Fruit fly (Drosophila melanogaster) whole organism, wandering third instar larva: Measurements from ENCODE around the gene Ptpmeg2.

Experiments used
- Abd-B ChIP-seq: fragments of >200 bp; optimal IDR thresholded peaks from 2 replicates; lab custom pipeline; 2017; ENCODE audit warnings: missing biosample characterization, missing genetic modification characterization
- CG32264 ChIP-seq: fragments of 200-800 bp; sonication (Bioruptor generic); optimal IDR thresholded peaks from 2 replicates; lab custom pipeline; 2016; ENCODE audit warnings: missing biosample characterization, missing genetic modification characterization
- CG9705 ChIP-seq: fragments of 200-800 bp; sonication (Bioruptor generic); optimal IDR thresholded peaks from 2 replicates; lab custom pipeline; 2018; ENCODE audit warnings: missing biosample characterization, mild to moderate bottlenecking, missing genetic modification characterization
- CrebA ChIP-seq: fragments of 200-800 bp; sonication (Bioruptor generic); optimal IDR thresholded peaks from 2 replicates; lab custom pipeline; 2016; ENCODE audit warnings: missing biosample characterization, mild to moderate bottlenecking, missing genetic modification characterization, borderline replicate concordance
- Dfd ChIP-seq: fragments of >200 bp; optimal IDR thresholded peaks from 2 replicates; lab custom pipeline; 2017; ENCODE audit warnings: missing biosample characterization, missing genetic modification characterization
- Dif ChIP-seq: fragments of 200-275, 200-300 bp; sonication (Bioruptor generic); optimal IDR thresholded peaks from 2 replicates; lab custom pipeline; 2018; ENCODE audit warnings: missing biosample characterization, missing genetic modification characterization; ENCODE audit not compliant: partially characterized antibody
- GATAd ChIP-seq: sonication (Bioruptor generic); optimal IDR thresholded peaks from 2 replicates; lab custom pipeline; 2016; ENCODE audit warnings: missing biosample characterization, missing genetic modification characterization
- HLH106 ChIP-seq: fragments of 200-800 bp; optimal IDR thresholded peaks from 3 replicates; lab custom pipeline; 2019; ENCODE audit warnings: missing biosample characterization, mild to moderate bottlenecking, missing genetic modification characterization, moderate library complexity
- Hnf4 ChIP-seq: fragments of 200-800 bp; sonication (Bioruptor generic); optimal IDR thresholded peaks from 2 replicates; lab custom pipeline; 2016; ENCODE audit warnings: missing biosample characterization, mild to moderate bottlenecking, missing genetic modification characterization
- Hr78 ChIP-seq: fragments of >200 bp; optimal IDR thresholded peaks from 2 replicates; lab custom pipeline; 2017; ENCODE audit warnings: missing biosample characterization, missing genetic modification characterization
- Hr83 ChIP-seq: fragments of 200-300 bp; sonication (Bioruptor generic); optimal IDR thresholded peaks from 2 replicates; lab custom pipeline; 2016; ENCODE audit warnings: missing biosample characterization, mild to moderate bottlenecking, missing genetic modification characterization, moderate library complexity; ENCODE audit not compliant: poor library complexity, severe bottlenecking
- Jra ChIP-seq: sonication (Bioruptor generic); optimal IDR thresholded peaks from 2 replicates; lab custom pipeline; 2016; ENCODE audit warnings: missing biosample characterization, missing genetic modification characterization
- Mio ChIP-seq: sonication (Bioruptor generic); optimal IDR thresholded peaks from 2 replicates; lab custom pipeline; 2016; ENCODE audit warnings: missing biosample characterization, missing genetic modification characterization
- Myc ChIP-seq: fragments of >200 bp; optimal IDR thresholded peaks from 2 replicates; lab custom pipeline; 2017
- N ChIP-seq: fragments of >200 bp; optimal IDR thresholded peaks from 2 replicates; lab custom pipeline; 2018; ENCODE audit warnings: missing biosample characterization, missing external identifiers, missing genetic modification characterization
- OdsH ChIP-seq: fragments of 200-800 bp; sonication (Bioruptor generic); optimal IDR thresholded peaks from 2 replicates; lab custom pipeline; 2016; ENCODE audit warnings: missing biosample characterization, mild to moderate bottlenecking, missing genetic modification characterization
- Rel ChIP-seq, 2 experiments: fragments of 200-800 bp; sonication (Bioruptor generic) in 1 of 2; optimal IDR thresholded peaks; 2 replicates in 1 of 2; 3 replicates in 1 of 2; lab custom pipeline; 2016 to 2019; ENCODE audit warnings: mild to moderate bottlenecking in 2 of 2, missing biosample characterization in 2 of 2, missing genetic modification characterization in 2 of 2, moderate library complexity in 1 of 2
- Sp1 ChIP-seq: fragments of 200-800 bp; sonication (Bioruptor generic); optimal IDR thresholded peaks from 3 replicates; lab custom pipeline; 2019; ENCODE audit warnings: missing biosample characterization, mild to moderate bottlenecking, missing genetic modification characterization, moderate library complexity
- Vsx2 ChIP-seq: fragments of 200-300, 225-300 bp; sonication (Bioruptor generic); optimal IDR thresholded peaks from 2 replicates; lab custom pipeline; 2018; ENCODE audit warnings: missing biosample characterization, missing genetic modification characterization; ENCODE audit not compliant: partially characterized antibody
- br ChIP-seq: fragments of 200-800 bp; sonication (Bioruptor generic); optimal IDR thresholded peaks from 2 replicates; lab custom pipeline; 2016; ENCODE audit warnings: missing biosample characterization, missing genetic modification characterization
- brk ChIP-seq: fragments of 200-800 bp; sonication (Bioruptor generic); optimal IDR thresholded peaks from 2 replicates; lab custom pipeline; 2016; ENCODE audit warnings: missing biosample characterization, mild to moderate bottlenecking, missing genetic modification characterization
- dl ChIP-seq, 2 experiments: fragments of 175-275, 200-275 bp in 1 of 2; fragments of 200-275 bp in 1 of 2; sonication (Bioruptor generic); optimal IDR thresholded peaks; lab custom pipeline; 2018; ENCODE audit warnings: mild to moderate bottlenecking in 2 of 2, missing biosample characterization in 2 of 2, missing genetic modification characterization in 2 of 2, moderate library complexity in 2 of 2; ENCODE audit not compliant: partially characterized antibody in 2 of 2, insufficient read depth in 1 of 2
- dmrt93B ChIP-seq: fragments of 200-800 bp; sonication (Bioruptor generic); optimal IDR thresholded peaks from 2 replicates; lab custom pipeline; 2018; ENCODE audit warnings: missing biosample characterization, mild to moderate bottlenecking, missing genetic modification characterization
- dsf ChIP-seq: sonication (Bioruptor generic); optimal IDR thresholded peaks from 2 replicates; lab custom pipeline; 2016; ENCODE audit warnings: missing biosample characterization, missing genetic modification characterization, borderline replicate concordance
- ey ChIP-seq: fragments of 200-800 bp; sonication (Bioruptor generic); optimal IDR thresholded peaks from 2 replicates; lab custom pipeline; 2016; ENCODE audit warnings: missing biosample characterization, missing genetic modification characterization
- foxo ChIP-seq, 2 experiments: fragments of 200-800 bp; sonication (Bioruptor generic); optimal IDR thresholded peaks; 2 replicates in 1 of 2; 3 replicates in 1 of 2; lab custom pipeline; 2016 to 2017; ENCODE audit warnings: missing biosample characterization in 2 of 2, missing genetic modification characterization in 2 of 2
- fru ChIP-seq: fragments of 200-800 bp; sonication (Bioruptor generic); optimal IDR thresholded peaks from 3 replicates; lab custom pipeline; 2016; ENCODE audit warnings: missing biosample characterization, mild to moderate bottlenecking, missing genetic modification characterization
- h ChIP-seq: fragments of 200-800 bp; sonication (Bioruptor generic); optimal IDR thresholded peaks from 3 replicates; lab custom pipeline; 2016; ENCODE audit warnings: missing biosample characterization, mild to moderate bottlenecking, missing genetic modification characterization
- jim ChIP-seq: fragments of 175-275, 200-325 bp; sonication (Bioruptor generic); optimal IDR thresholded peaks from 2 replicates; lab custom pipeline; 2016; ENCODE audit warnings: missing biosample characterization, mild to moderate bottlenecking, missing genetic modification characterization
- pan ChIP-seq: fragments of >200 bp; optimal IDR thresholded peaks from 2 replicates; lab custom pipeline; 2017
- psq ChIP-seq: fragments of 200-800 bp; sonication (Bioruptor generic); optimal IDR thresholded peaks from 3 replicates; lab custom pipeline; 2017; ENCODE audit warnings: missing biosample characterization, mild to moderate bottlenecking, missing genetic modification characterization, moderate library complexity
- rgr ChIP-seq: fragments of 200-800 bp; sonication (Bioruptor generic); optimal IDR thresholded peaks from 3 replicates; lab custom pipeline; 2016; ENCODE audit warnings: missing biosample characterization, mild to moderate bottlenecking, missing genetic modification characterization
- sage ChIP-seq: fragments of 200-800 bp; sonication (Bioruptor generic); optimal IDR thresholded peaks from 2 replicates; lab custom pipeline; 2016; ENCODE audit warnings: missing biosample characterization, mild to moderate bottlenecking, missing genetic modification characterization
- sv ChIP-seq: fragments of 200-800 bp; sonication (Bioruptor generic); optimal IDR thresholded peaks from 3 replicates; lab custom pipeline; 2016; ENCODE audit warnings: missing biosample characterization, missing genetic modification characterization
- tai ChIP-seq: sonication (Bioruptor generic); optimal IDR thresholded peaks from 2 replicates; lab custom pipeline; 2016; ENCODE audit warnings: missing biosample characterization, missing genetic modification characterization
- usp ChIP-seq: fragments of >200 bp; optimal IDR thresholded peaks from 2 replicates; lab custom pipeline; 2017; ENCODE audit warnings: missing biosample characterization, missing genetic modification characterization
- woc ChIP-seq: sonication (Bioruptor generic); optimal IDR thresholded peaks from 2 replicates; lab custom pipeline; 2016; ENCODE audit warnings: missing biosample characterization, mild to moderate bottlenecking, missing genetic modification characterization

Gene Ptpmeg2

dm6 chrX:9638927-9639420, 20.0 kb downstream of the Ptpmeg2 start:
- TF ChIP-seq CG32264 (GFP tag; lab: Kevin White, UChicago) (no peak), pan (lab: Kevin White, UChicago) (no peak), dl (GFP tag; optimal IDR thresholded peaks at IDR 0.05; lab: Kevin White, UChicago; ENCODE audit: insufficient read depth in 1 of 2, partially characterized antibody in 2 of 2) (peak in 1 of 2 experiments; percentile 32), Mio (GFP tag; lab: Kevin White, UChicago) (no peak), sv (GFP tag; lab: Kevin White, UChicago) (no peak)

dm6 chrX:9636835-9637234, 22.1 kb downstream of the Ptpmeg2 start:
- no peak for TF ChIP-seq dsf (GFP tag; lab: Kevin White, UChicago)
- no peak for TF ChIP-seq Abd-B (GFP tag; lab: Kevin White, UChicago)
- TF ChIP-seq fru (GFP tag; lab: Kevin White, UChicago), result no peak
- no peak for TF ChIP-seq Myc (lab: Kevin White, UChicago)
- TF ChIP-seq jim (GFP tag; lab: Kevin White, UChicago), result no peak
- no peak for TF ChIP-seq tai (GFP tag; lab: Kevin White, UChicago)
- TF ChIP-seq Dif, result no peak
- TF ChIP-seq HLH106 (tag; lab: Kevin White, UChicago), result no peak
- no peak for TF ChIP-seq dmrt93B
- no peak for TF ChIP-seq usp (GFP tag; lab: Kevin White, UChicago)
- no peak for TF ChIP-seq Hr78 (GFP tag; lab: Kevin White, UChicago)
- no peak for TF ChIP-seq Dfd (GFP tag; lab: Kevin White, UChicago)
- TF ChIP-seq CrebA, result no peak
- TF ChIP-seq Rel (GFP tag; optimal IDR thresholded peaks at IDR 0.05; lab: Kevin White, UChicago), result no peak
- TF ChIP-seq Rel (tag; optimal IDR thresholded peaks at IDR 0.05; lab: Kevin White, UChicago), result no peak
- TF ChIP-seq sv (GFP tag; lab: Kevin White, UChicago), result no peak
- TF ChIP-seq Jra (GFP tag; lab: Kevin White, UChicago), result no peak
- no peak for TF ChIP-seq br (GFP tag; lab: Kevin White, UChicago)
- TF ChIP-seq Hnf4 (GFP tag; lab: Kevin White, UChicago), result peak; percentile 20
- TF ChIP-seq sage (GFP tag; lab: Kevin White, UChicago), result peak; percentile 39
- TF ChIP-seq psq (GFP tag; lab: Kevin White, UChicago), result peak; percentile 36
- no peak for TF ChIP-seq CG32264 (GFP tag; lab: Kevin White, UChicago)
- no peak for TF ChIP-seq dl (GFP tag; optimal IDR thresholded peaks at IDR 0.05; lab: Kevin White, UChicago; ENCODE audit: insufficient read depth in 1 of 2, partially characterized antibody in 2 of 2)
- no peak for TF ChIP-seq Mio (GFP tag; lab: Kevin White, UChicago)
- TF ChIP-seq ey, result no peak
- TF ChIP-seq Hr83 (GFP tag; lab: Kevin White, UChicago), result no peak
- TF ChIP-seq Sp1 (GFP tag; lab: Kevin White, UChicago), result peak; percentile 7
- no peak for TF ChIP-seq N (GFP tag; lab: Kevin White, UChicago)
- no peak for TF ChIP-seq brk (GFP tag; lab: Kevin White, UChicago)
- peak; percentile 0 for TF ChIP-seq woc (GFP tag; lab: Kevin White, UChicago)
- TF ChIP-seq rgr (GFP tag; lab: Kevin White, UChicago), result peak; percentile 17
- peak; percentile 23 for TF ChIP-seq h (GFP tag; lab: Kevin White, UChicago)
- no peak for TF ChIP-seq pan (lab: Kevin White, UChicago)
- TF ChIP-seq foxo (GFP tag; optimal IDR thresholded peaks at IDR 0.05; lab: Kevin White, UChicago), result no peak
- no peak for TF ChIP-seq OdsH (GFP tag; lab: Kevin White, UChicago)
- no peak for TF ChIP-seq GATAd (GFP tag; lab: Kevin White, UChicago)
- TF ChIP-seq CG9705 (GFP tag; lab: Kevin White, UChicago), result no peak

dm6 chrX:9617598-9618076, 41.3 kb downstream of the Ptpmeg2 start:
- no peak for TF ChIP-seq Rel (GFP tag; optimal IDR thresholded peaks at IDR 0.05; lab: Kevin White, UChicago)
- peak; percentile 97 for TF ChIP-seq Rel (tag; optimal IDR thresholded peaks at IDR 0.05; lab: Kevin White, UChicago)
- TF ChIP-seq Vsx2 (GFP tag; lab: Kevin White, UChicago), result no peak
- TF ChIP-seq CrebA, result no peak
